Worm (Caenorhabditis elegans): ENCODE data around the gene oma-1.

ce11 chrIV:8892558-8892957 lies 3.8 kb downstream of the oma-1 start, which contains the start of gene C27B7.2:
- TF ChIP-seq pes-1 (GFP tag; IDR thresholded peaks at IDR 0.05) (no peak), hnd-1 (tag; optimal IDR thresholded peaks at IDR 0.05) (no peak), ama-1 (optimal IDR thresholded peaks at IDR 0.05) (no peak), scrt-1 (GFP tag; IDR thresholded peaks at IDR 0.05) (no peak), hmbx-1 (tag; optimal IDR thresholded peaks at IDR 0.05) (no peak), ceh-13 (GFP tag; optimal IDR thresholded peaks at IDR 0.05) (no peak), tbx-11 (GFP tag; IDR thresholded peaks at IDR 0.05) (no peak), flt-1 (GFP tag; IDR thresholded peaks at IDR 0.05) (no peak)
